Fruit fly (Drosophila melanogaster) Kc167 (cell line): ENCODE results near the gene CG5180.

ENCODE experiments used
- Sin3A ChIP-seq: fragments of >200 bp; optimal IDR thresholded peaks from 2 replicates; lab custom pipeline; 2018; ENCODE audit warnings: missing external identifiers
- h ChIP-seq: fragments of >200 bp; optimal IDR thresholded peaks from 3 replicates; lab custom pipeline; 2018; ENCODE audit warnings: missing external identifiers

DNA sequence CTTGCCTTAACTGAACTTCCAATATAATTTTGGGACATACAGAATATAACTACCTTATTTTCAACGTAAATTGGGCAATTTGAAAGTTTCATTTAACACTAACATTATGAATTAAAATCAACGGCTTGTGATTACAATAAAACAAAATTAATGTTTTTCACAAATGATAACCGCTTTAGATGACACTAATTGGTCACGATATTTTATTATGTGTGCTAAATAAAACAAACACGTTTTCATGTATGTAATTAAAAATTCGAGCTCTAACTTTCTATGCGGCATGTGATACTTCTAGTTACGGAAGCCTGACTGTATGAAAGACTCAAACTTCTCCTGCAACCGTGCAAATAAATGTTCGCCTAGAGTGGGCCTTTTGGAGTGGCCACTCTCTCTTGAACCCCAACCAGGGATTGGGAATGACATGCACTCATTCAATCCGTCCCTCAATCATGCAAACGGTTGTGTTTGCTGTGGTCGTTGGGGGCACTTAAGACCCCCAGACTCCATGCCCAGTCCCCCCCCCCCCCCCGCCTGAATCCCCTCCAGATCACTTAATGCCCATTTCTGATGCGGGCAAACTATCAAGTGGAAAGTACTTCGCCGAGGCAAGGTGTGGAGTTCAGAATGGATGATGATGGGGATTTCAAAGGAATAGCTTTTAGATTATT, 37.5 kb downstream of the CG5180 start:
- TF ChIP-seq Sin3A (lab: Kevin White, UChicago) (no peak), h (lab: Kevin White, UChicago) (no peak)
